Fruit fly (Drosophila melanogaster) whole organism: ENCODE results near the gene SPH93.

Source experiments
- CG8478 ChIP-seq: fragments of >200 bp; optimal IDR thresholded peaks from 2 replicates; lab custom pipeline; 2018; ENCODE audit warnings: inconsistent platforms
- Dll ChIP-seq: fragments of >200 bp; optimal IDR thresholded peaks from 2 replicates; lab custom pipeline; 2017
- EcR ChIP-seq, 2 experiments: fragments of >200 bp; optimal IDR thresholded peaks; 2 replicates each; lab custom pipeline; 2017; ENCODE audit warnings: missing biosample characterization in 2 of 2, missing genetic modification characterization in 2 of 2, missing genetic modification reagents in 2 of 2
- pan ChIP-seq: fragments of >200 bp; optimal IDR thresholded peaks from 2 replicates; lab custom pipeline; 2017
- psq ChIP-seq: fragments of >200 bp; optimal IDR thresholded peaks from 2 replicates; lab custom pipeline; 2017
- usp ChIP-seq: fragments of >200 bp; optimal IDR thresholded peaks from 2 replicates; lab custom pipeline; 2017; ENCODE audit warnings: missing biosample characterization, missing genetic modification characterization, mixed read lengths

The SPH93 gene

dm6 chr2L:17472582-17473524 lies 17.1 kb upstream of the SPH93 start, which contains the start of gene BicD:
Gene BicD (minus strand): TSS chr2L:17473215.
- no peak for TF ChIP-seq psq (lab: Kevin White, UChicago)
- TF ChIP-seq EcR (GFP tag; optimal IDR thresholded peaks at IDR 0.05; lab: Kevin White, UChicago), result no peak
- TF ChIP-seq Dll (lab: Kevin White, UChicago), result no peak
- no peak for TF ChIP-seq usp (GFP tag; lab: Kevin White, UChicago)
- no peak for TF ChIP-seq CG8478 (lab: Kevin White, UChicago)
- no peak for TF ChIP-seq pan

DNA sequence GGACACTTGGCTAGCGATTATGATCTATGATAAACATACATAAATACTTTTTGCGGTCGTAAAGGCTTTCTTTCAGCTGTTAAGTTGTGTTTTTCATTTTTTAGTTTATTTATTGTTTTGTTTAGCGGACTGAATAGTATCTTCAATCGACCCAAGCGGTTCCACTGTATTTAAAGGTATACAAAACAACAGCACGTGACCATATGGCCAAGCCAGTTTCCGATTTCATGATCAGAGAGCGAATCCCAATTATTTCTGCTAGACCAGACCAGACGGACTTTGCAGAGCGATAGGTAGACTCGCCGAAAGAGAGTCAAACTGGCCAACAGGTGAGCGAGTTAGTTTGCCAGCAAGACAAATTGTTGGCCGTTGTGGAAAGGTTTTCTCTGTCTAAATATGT lies 15.8 kb upstream of the SPH93 start, which contains the start of gene Sgt:
Sgt (plus strand) TSS at position 80 of the 400 bp plus-strand sequence.
- TF ChIP-seq pan (no peak), CG8478 (lab: Kevin White, UChicago) (no peak), EcR (GFP tag; optimal IDR thresholded peaks at IDR 0.05; lab: Kevin White, UChicago) (no peak), Dll (lab: Kevin White, UChicago) (no peak), psq (lab: Kevin White, UChicago) (no peak), usp (GFP tag; lab: Kevin White, UChicago) (no peak)

dm6 chr2L:17470630-17471029 lies 14.9 kb upstream of the SPH93 start:
- TF ChIP-seq Dll (lab: Kevin White, UChicago) (no peak), usp (GFP tag; lab: Kevin White, UChicago) (no peak), CG8478 (lab: Kevin White, UChicago) (no peak), pan (no peak), psq (lab: Kevin White, UChicago) (no peak), EcR (GFP tag; optimal IDR thresholded peaks at IDR 0.05; lab: Kevin White, UChicago) (no peak)

- TF ChIP-seq usp (GFP tag; lab: Kevin White, UChicago) (no peak), psq (lab: Kevin White, UChicago) (no peak), Dll (lab: Kevin White, UChicago) (no peak)
Observed at dm6 chr2L:17466950-17467349, 11.2 kb upstream of the SPH93 start.

DNA sequence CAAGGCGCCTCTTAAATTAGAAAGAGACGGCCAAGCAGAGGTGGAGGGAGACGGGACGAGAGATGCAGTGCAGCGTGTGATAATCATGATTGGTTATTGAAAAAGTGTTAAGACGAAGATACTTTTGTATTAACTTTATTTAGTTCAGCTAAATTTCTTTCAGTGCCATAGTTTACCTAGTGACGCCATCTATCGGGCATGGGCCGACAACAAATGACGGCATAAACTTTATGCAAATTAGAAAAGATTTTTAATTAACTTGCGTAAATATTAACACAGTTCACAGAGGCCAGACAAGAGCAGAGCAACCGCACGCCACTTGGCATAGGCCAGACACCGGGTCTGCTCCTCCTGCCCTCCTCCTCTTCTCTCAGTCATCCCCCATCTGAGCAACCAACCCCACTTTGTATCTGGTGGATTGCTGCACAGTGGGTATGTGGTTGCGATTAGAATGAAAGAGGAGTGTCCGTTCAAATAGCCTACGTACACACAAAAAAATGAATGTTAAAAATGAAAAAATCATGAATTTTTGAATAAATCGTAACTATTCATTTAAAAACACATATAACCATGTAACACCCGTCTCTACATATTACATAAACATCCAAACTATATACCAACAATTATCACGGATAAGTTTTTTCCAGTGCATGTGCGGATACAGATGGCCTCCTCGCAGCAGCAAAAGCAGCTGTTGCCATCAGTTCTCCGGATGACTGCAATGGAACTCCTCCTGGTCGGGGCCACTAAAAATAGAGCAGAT lies 10.4 kb upstream of the SPH93 start:
- TF ChIP-seq pan, result no peak
- no peak for TF ChIP-seq EcR (GFP tag; optimal IDR thresholded peaks at IDR 0.05; lab: Kevin White, UChicago)
- no peak for TF ChIP-seq CG8478 (lab: Kevin White, UChicago)
- TF ChIP-seq psq (lab: Kevin White, UChicago), result no peak
- no peak for TF ChIP-seq Dll (lab: Kevin White, UChicago)
- no peak for TF ChIP-seq usp (GFP tag; lab: Kevin White, UChicago)

DNA sequence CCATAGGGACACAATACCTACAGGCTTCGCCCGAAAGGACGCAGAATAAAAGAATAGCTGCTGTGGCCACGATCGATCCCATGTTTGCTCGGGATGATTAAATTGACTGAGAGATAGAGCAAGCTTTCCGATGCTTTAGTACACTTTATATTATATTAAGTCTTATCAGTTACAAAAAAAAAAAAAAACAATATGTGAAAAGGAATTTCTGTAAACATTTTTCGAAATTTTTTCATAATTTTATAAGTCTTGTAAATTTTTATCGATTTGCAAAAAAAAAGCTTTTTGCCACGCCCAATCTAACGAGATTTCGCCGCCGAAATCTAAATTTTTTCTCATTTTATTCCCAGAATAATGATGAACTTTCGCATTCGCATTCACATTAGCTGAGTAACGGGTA lies 2.2 kb upstream of the SPH93 start, which contains the start of gene CG18563:
CG18563 (minus strand) TSS at position 101 of the 400 bp plus-strand sequence.
- TF ChIP-seq psq (lab: Kevin White, UChicago), result no peak
- no peak for TF ChIP-seq EcR (GFP tag; optimal IDR thresholded peaks at IDR 0.05; lab: Kevin White, UChicago)
- TF ChIP-seq pan, result no peak
- no peak for TF ChIP-seq CG8478 (lab: Kevin White, UChicago)
- TF ChIP-seq usp (GFP tag; lab: Kevin White, UChicago), result no peak
- TF ChIP-seq Dll (lab: Kevin White, UChicago), result no peak

- TF ChIP-seq Dll (lab: Kevin White, UChicago) (no peak), EcR (GFP tag; optimal IDR thresholded peaks at IDR 0.05; lab: Kevin White, UChicago) (no peak), usp (GFP tag; lab: Kevin White, UChicago) (no peak), CG8478 (lab: Kevin White, UChicago) (no peak), pan (no peak), psq (lab: Kevin White, UChicago) (no peak)
Observed at dm6 chr2L:17452624-17453023, 3.1 kb downstream of the SPH93 start, which contains the start of gene CG5050. Gene CG5050 (plus strand): TSS chr2L:17452924.

dm6 chr2L:17452084-17452483 lies 3.6 kb downstream of the SPH93 start:
- TF ChIP-seq psq (lab: Kevin White, UChicago) (no peak), CG8478 (lab: Kevin White, UChicago) (no peak), EcR (GFP tag; optimal IDR thresholded peaks at IDR 0.05; lab: Kevin White, UChicago) (no peak)

- TF ChIP-seq usp (GFP tag; lab: Kevin White, UChicago) (no peak), psq (lab: Kevin White, UChicago) (no peak), Dll (lab: Kevin White, UChicago) (no peak), CG8478 (lab: Kevin White, UChicago) (no peak), EcR (GFP tag; optimal IDR thresholded peaks at IDR 0.05; lab: Kevin White, UChicago) (no peak), pan (no peak)
Observed at dm6 chr2L:17450505-17451415, 5.0 kb downstream of the SPH93 start.
